Fruit fly (Drosophila melanogaster) whole organism, pupa: Measurements from ENCODE around the gene Mco1.

ENCODE experiments used
- CG10348 ChIP-seq: fragments of 200-800 bp; sonication (Bioruptor generic); IDR thresholded peaks from 2 replicates; pipeline ENCODE4 v1.3.6; 2022; ENCODE audit warnings: missing biosample characterization, missing genetic modification characterization
- CG12605 ChIP-seq: fragments of 200-800 bp; sonication (Bioruptor generic); IDR thresholded peaks from 2 replicates; pipeline ENCODE4 v1.3.6; 2022; ENCODE audit warnings: missing biosample characterization, missing genetic modification characterization
- CG13204 ChIP-seq: fragments of 200-800 bp; sonication (Bioruptor generic); optimal IDR thresholded peaks from 2 replicates; lab custom pipeline; 2018; ENCODE audit warnings: missing biosample characterization, mild to moderate bottlenecking, missing genetic modification characterization, moderate library complexity
- CG14655 ChIP-seq: fragments of 200-800 bp; sonication (Bioruptor generic); optimal IDR thresholded peaks from 3 replicates; lab custom pipeline; 2017; ENCODE audit warnings: mild to moderate bottlenecking, missing biosample characterization, missing genetic modification reagents, missing genetic modification characterization
- CG15710 ChIP-seq: fragments of 200-800 bp; sonication (Bioruptor generic); optimal IDR thresholded peaks from 2 replicates; lab custom pipeline; 2018; ENCODE audit warnings: missing biosample characterization, mild to moderate bottlenecking, missing genetic modification characterization, moderate library complexity
- CG17806 ChIP-seq: fragments of 200-800 bp; sonication (Bioruptor generic); optimal IDR thresholded peaks from 2 replicates; lab custom pipeline; 2018; ENCODE audit warnings: missing biosample characterization, mild to moderate bottlenecking, missing genetic modification characterization, moderate library complexity
- CG32121 ChIP-seq: fragments of 200-800 bp; sonication (Bioruptor generic); IDR thresholded peaks from 2 replicates; pipeline ENCODE4 v1.3.6; 2022; ENCODE audit warnings: missing biosample characterization, missing genetic modification characterization
- CG34367 ChIP-seq: fragments of 200-800 bp; sonication (Bioruptor generic); optimal IDR thresholded peaks from 2 replicates; lab custom pipeline; 2018; ENCODE audit warnings: missing biosample characterization, mild to moderate bottlenecking, missing genetic modification characterization
- CG4496 ChIP-seq: fragments of 200-800 bp; sonication (Bioruptor generic); IDR thresholded peaks from 3 replicates; pipeline ENCODE4 v1.3.6; 2022; ENCODE audit warnings: missing biosample characterization, missing genetic modification characterization
- CG8159 ChIP-seq: fragments of 200-800 bp; sonication (Bioruptor generic); optimal IDR thresholded peaks from 3 replicates; lab custom pipeline; 2018; ENCODE audit warnings: missing biosample characterization, mild to moderate bottlenecking, missing genetic modification characterization, moderate library complexity
- CG8301 ChIP-seq: fragments of 200-800 bp; sonication (Bioruptor generic); optimal IDR thresholded peaks from 2 replicates; lab custom pipeline; 2018; ENCODE audit warnings: missing biosample characterization, mild to moderate bottlenecking, missing genetic modification characterization
- CG9948 ChIP-seq: fragments of 200-800 bp; sonication (Bioruptor generic); optimal IDR thresholded peaks from 2 replicates; lab custom pipeline; 2018; ENCODE audit warnings: missing biosample characterization, mild to moderate bottlenecking, missing genetic modification characterization, moderate library complexity
- D1 ChIP-seq: fragments of 200-800 bp; sonication (Bioruptor generic); optimal IDR thresholded peaks from 2 replicates; lab custom pipeline; 2018; ENCODE audit warnings: missing biosample characterization, mild to moderate bottlenecking, missing genetic modification characterization, moderate library complexity
- EcR ChIP-seq: fragments of 200-800 bp; sonication (Bioruptor generic); optimal IDR thresholded peaks from 3 replicates; lab custom pipeline; 2019; ENCODE audit warnings: missing biosample characterization, missing genetic modification characterization, mild to moderate bottlenecking, moderate library complexity, missing genetic modification reagents
- Ets98B ChIP-seq: fragments of 200-800 bp; sonication (Bioruptor generic); IDR thresholded peaks from 2 replicates; pipeline ENCODE4 v1.3.6; 2022; ENCODE audit warnings: missing biosample characterization, missing genetic modification characterization
- Pif1A ChIP-seq: fragments of 200-800 bp; sonication (Bioruptor generic); optimal IDR thresholded peaks from 3 replicates; lab custom pipeline; 2016; ENCODE audit warnings: missing biosample characterization, missing genetic modification characterization
- Pif1B ChIP-seq: fragments of 200-800 bp; sonication (Bioruptor generic); optimal IDR thresholded peaks from 3 replicates; lab custom pipeline; 2016; ENCODE audit warnings: missing biosample characterization, missing genetic modification characterization
- Snoo ChIP-seq: fragments of 200-800 bp; sonication (Bioruptor generic); optimal IDR thresholded peaks from 3 replicates; lab custom pipeline; 2017; ENCODE audit warnings: missing biosample characterization, mild to moderate bottlenecking, missing genetic modification characterization, inconsistent platforms
- fd96Ca ChIP-seq: fragments of 200-800 bp; sonication (Bioruptor generic); IDR thresholded peaks from 3 replicates; pipeline ENCODE4 v1.3.6; 2022; ENCODE audit warnings: missing biosample characterization, missing genetic modification characterization
- gl ChIP-seq: fragments of 200-800 bp; sonication (Bioruptor generic); optimal IDR thresholded peaks from 2 replicates; lab custom pipeline; 2018; ENCODE audit warnings: missing biosample characterization, mild to moderate bottlenecking, missing genetic modification characterization
- rn ChIP-seq: fragments of 200-800 bp; sonication (Bioruptor generic); IDR thresholded peaks from 2 replicates; pipeline ENCODE4 v1.3.6; 2022; ENCODE audit warnings: missing biosample characterization, missing genetic modification characterization

Mco1 gene

DNA sequence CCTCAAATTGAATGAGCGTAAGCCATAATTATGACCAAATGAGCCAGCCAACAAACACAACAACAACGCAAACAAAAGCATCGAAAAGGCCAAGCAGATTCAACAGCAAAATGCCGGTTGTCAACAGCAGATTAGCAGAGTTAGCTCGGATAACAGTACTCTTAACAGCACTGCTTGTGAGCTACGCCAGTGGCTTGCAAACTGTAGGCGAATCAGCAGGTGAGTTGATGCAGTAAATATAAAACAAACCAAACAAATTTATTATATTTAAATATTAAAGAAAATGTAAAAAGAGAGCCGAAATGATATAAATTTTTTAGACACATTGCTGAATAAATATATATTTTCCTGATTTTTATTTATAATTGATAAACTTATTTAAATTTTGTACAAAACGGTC is 4.3 kb downstream of the Mco1 start:
- TF ChIP-seq Snoo (tag; lab: Kevin White, UChicago) (no peak), CG32121 (GFP tag; lab: Robert Waterston, UW) (no peak), CG10348 (no peak), CG13204 (no peak), CG34367 (no peak), CG9948 (tag; lab: Kevin White, UChicago) (no peak), CG8159 (no peak), CG8301 (no peak), Ets98B (GFP tag; lab: Robert Waterston, UW) (no peak), CG14655 (no peak), CG15710 (no peak), rn (no peak), EcR (GFP tag; lab: Kevin White, UChicago) (no peak), D1 (tag; lab: Kevin White, UChicago) (no peak), CG17806 (tag; lab: Kevin White, UChicago) (no peak), CG4496 (GFP tag; lab: Robert Waterston, UW) (no peak), Pif1A (GFP tag; lab: Kevin White, UChicago) (no peak), Pif1B (GFP tag; lab: Kevin White, UChicago) (no peak)

DNA sequence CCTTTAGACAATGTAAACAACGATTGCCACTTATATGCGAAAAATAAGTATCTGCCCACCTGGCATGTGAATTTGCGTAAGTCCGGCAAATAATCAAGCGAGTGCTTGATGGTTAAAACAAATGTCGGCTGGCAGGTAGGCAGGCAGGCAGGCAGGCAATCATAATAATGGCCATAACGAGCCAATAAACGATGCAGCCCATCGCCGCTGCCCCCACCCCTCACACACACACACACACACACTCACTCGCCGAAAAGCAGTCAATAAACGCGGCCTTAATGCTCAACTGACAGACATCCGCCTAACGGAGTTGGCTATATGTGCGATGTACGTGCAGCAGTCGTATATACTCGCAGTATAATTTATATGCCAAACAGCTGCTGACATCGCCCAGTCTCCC is 4.9 kb downstream of the Mco1 start:
- TF ChIP-seq Ets98B (GFP tag; lab: Robert Waterston, UW) (no peak), CG13204 (no peak), CG10348 (no peak), CG8159 (no peak), fd96Ca (no peak), CG9948 (tag; lab: Kevin White, UChicago) (no peak), CG4496 (GFP tag; lab: Robert Waterston, UW) (no peak), CG8301 (no peak), EcR (GFP tag; lab: Kevin White, UChicago) (no peak), Pif1A (GFP tag; lab: Kevin White, UChicago) (no peak), CG32121 (GFP tag; lab: Robert Waterston, UW) (no peak), CG17806 (tag; lab: Kevin White, UChicago) (no peak), rn (no peak), Pif1B (GFP tag; lab: Kevin White, UChicago) (no peak)

DNA sequence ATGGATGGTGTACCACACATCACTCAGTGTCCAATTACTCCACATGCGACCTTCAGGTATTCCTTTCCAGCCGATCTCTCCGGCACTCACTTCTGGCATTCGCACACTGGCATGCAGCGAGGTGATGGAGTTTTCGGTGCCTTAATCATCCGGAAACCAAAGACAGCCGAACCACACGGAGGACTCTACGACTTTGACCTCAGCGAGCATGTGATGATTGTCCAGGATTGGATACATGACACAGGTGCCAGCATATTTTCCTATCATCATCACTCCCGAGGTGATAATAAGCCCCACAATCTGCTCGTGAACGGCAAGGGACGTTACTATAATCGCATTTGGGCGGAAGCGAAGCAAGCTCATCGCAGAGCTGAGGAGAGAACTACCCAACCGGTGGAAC is 7.8 kb downstream of the Mco1 start:
- no peak for TF ChIP-seq D1 (tag; lab: Kevin White, UChicago)

DNA sequence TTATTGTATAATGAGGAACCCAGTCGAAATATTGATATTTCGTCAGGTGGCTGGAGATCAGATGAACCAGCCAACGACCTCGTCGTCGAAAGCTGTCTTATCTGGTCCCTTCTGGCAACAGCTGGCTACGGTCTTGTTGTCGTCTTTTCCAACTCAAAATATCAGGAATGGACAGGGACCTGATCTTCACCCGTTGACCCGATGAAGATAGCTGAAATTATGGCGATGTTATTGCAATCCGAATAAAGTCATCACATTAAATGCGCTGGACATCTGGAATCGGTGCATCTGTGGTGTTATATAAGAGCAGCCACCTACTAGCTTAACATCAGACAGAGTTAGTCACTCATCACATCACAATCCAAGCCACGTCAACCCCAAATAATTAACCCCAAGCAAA is 10.1 kb downstream of the Mco1 start, which contains the start of gene Fbp2:
Gene Fbp2, plus strand, starts transcription at position 251 of the 400 bp plus-strand sequence.
- TF ChIP-seq CG9948 (tag; lab: Kevin White, UChicago) (no peak), Snoo (tag; lab: Kevin White, UChicago) (no peak), fd96Ca (no peak), CG32121 (GFP tag; lab: Robert Waterston, UW) (no peak), CG17806 (tag; lab: Kevin White, UChicago) (no peak), CG4496 (GFP tag; lab: Robert Waterston, UW) (no peak), CG8301 (no peak), Pif1B (GFP tag; lab: Kevin White, UChicago) (no peak), D1 (tag; lab: Kevin White, UChicago) (no peak), CG14655 (no peak), CG12605 (GFP tag; lab: Robert Waterston, UW) (no peak), CG34367 (no peak), CG10348 (no peak), Pif1A (GFP tag; lab: Kevin White, UChicago) (no peak), CG13204 (no peak), Ets98B (GFP tag; lab: Robert Waterston, UW) (no peak), rn (no peak), CG15710 (no peak), CG8159 (no peak), gl (tag; lab: Kevin White, UChicago) (no peak)
- TF ChIP-seq, all 21 proteins: peak for 0

DNA sequence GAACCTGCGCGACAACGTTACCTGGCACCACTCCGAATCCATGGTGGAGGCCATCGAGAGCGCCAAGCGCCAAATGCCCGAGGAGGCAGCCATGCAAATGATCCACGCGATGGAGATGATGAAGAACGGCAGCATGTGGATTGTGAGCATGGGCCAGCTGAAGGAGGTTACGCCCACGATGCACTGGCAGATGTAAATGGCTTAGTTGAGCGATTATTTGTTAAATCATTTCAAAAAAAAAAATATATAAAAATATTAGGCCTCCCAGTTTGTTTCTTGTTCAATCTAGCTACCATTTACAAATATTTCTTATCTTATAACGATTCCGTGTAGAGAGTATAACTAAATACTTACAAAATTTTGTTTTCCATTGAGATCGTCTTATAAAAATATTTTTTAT is 11.2 kb downstream of the Mco1 start, which contains the start of gene CG42847:
Gene CG42847, plus strand, starts transcription at position 301 of the 400 bp plus-strand sequence.
- TF ChIP-seq CG14655 = no peak
- TF ChIP-seq rn = no peak
- no peak for TF ChIP-seq Snoo (tag; lab: Kevin White, UChicago)
- TF ChIP-seq CG13204 = no peak
- TF ChIP-seq Pif1B (GFP tag; lab: Kevin White, UChicago) = no peak
- no peak for TF ChIP-seq EcR (GFP tag; lab: Kevin White, UChicago)

DNA sequence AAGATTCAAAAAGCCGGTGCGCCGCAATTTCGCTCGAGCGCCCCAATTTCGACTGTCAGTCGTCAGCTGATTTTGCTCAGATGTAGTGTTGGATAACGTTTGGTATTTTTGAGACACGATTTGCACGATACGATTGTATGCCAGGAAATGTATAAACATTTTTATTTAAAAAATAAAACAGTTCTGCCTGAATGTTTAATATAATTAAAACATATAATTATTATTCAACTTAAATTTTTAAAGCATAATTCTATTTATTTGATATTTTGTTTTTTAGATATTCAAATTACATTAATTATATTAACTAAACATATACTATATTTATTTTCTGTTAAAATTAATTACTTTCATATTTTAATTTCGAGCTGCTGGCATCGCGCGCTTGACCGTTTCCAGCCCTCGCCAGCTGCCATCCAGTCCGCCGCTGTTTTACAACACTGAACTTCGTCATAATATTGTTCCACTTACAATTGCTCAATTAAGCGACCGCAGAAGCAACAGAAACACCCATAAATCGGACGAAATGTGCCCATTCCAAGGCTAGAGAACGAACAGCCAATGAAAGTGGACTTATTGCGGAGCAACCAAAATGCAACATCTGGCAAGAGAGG is 14.7 kb downstream of the Mco1 start, which contains the start of the genes FucTB and scat:
Gene FucTB, minus strand, starts transcription at position 61 of the 611 bp plus-strand sequence.
Gene scat, plus strand, starts transcription at position 414 of the 611 bp plus-strand sequence.
- TF ChIP-seq Snoo (tag; lab: Kevin White, UChicago) (peak; percentile 79), gl (tag; lab: Kevin White, UChicago) (no peak), rn (peak; percentile 78), CG34367 (peak; percentile 76), Pif1A (GFP tag; lab: Kevin White, UChicago) (peak; percentile 52), CG9948 (tag; lab: Kevin White, UChicago) (peak; percentile 87), CG12605 (GFP tag; lab: Robert Waterston, UW) (peak; percentile 49), CG4496 (GFP tag; lab: Robert Waterston, UW) (peak; percentile 87), CG32121 (GFP tag; lab: Robert Waterston, UW) (peak; percentile 79), Ets98B (GFP tag; lab: Robert Waterston, UW) (peak; percentile 80), CG10348 (peak; percentile 71; the same call in 1 of the 2 replicates), CG8159 (peak; percentile 88), CG14655 (peak; percentile 87), Pif1B (GFP tag; lab: Kevin White, UChicago) (peak; percentile 58), D1 (tag; lab: Kevin White, UChicago) (peak; percentile 72), CG8301 (no peak), CG17806 (tag; lab: Kevin White, UChicago) (peak; percentile 76), CG15710 (peak; percentile 88), fd96Ca (peak; percentile 90), CG13204 (no peak), EcR (GFP tag; lab: Kevin White, UChicago) (no peak)
